Fruit fly (Drosophila melanogaster) whole organism, wandering third instar larva: ENCODE measurements around the gene nenya.

Experiments
- Abd-B ChIP-seq: fragments of >200 bp; optimal IDR thresholded peaks from 2 replicates; lab custom pipeline; 2017; ENCODE audit warnings: missing biosample characterization, missing genetic modification characterization
- Dfd ChIP-seq: fragments of >200 bp; optimal IDR thresholded peaks from 2 replicates; lab custom pipeline; 2017; ENCODE audit warnings: missing biosample characterization, missing genetic modification characterization
- Hr83 ChIP-seq: fragments of 200-300 bp; sonication (Bioruptor generic); optimal IDR thresholded peaks from 2 replicates; lab custom pipeline; 2016; ENCODE audit warnings: missing biosample characterization, mild to moderate bottlenecking, missing genetic modification characterization, moderate library complexity; ENCODE audit not compliant: poor library complexity, severe bottlenecking
- br ChIP-seq: fragments of 200-800 bp; sonication (Bioruptor generic); optimal IDR thresholded peaks from 2 replicates; lab custom pipeline; 2016; ENCODE audit warnings: missing biosample characterization, missing genetic modification characterization
- dl ChIP-seq, 2 experiments: fragments of 175-275, 200-275 bp in 1 of 2; fragments of 200-275 bp in 1 of 2; sonication (Bioruptor generic); optimal IDR thresholded peaks; lab custom pipeline; 2018; ENCODE audit warnings: mild to moderate bottlenecking in 2 of 2, missing biosample characterization in 2 of 2, missing genetic modification characterization in 2 of 2, moderate library complexity in 2 of 2; ENCODE audit not compliant: partially characterized antibody in 2 of 2, insufficient read depth in 1 of 2
- dmrt93B ChIP-seq: fragments of 200-800 bp; sonication (Bioruptor generic); optimal IDR thresholded peaks from 2 replicates; lab custom pipeline; 2018; ENCODE audit warnings: missing biosample characterization, mild to moderate bottlenecking, missing genetic modification characterization
- ey ChIP-seq: fragments of 200-800 bp; sonication (Bioruptor generic); optimal IDR thresholded peaks from 2 replicates; lab custom pipeline; 2016; ENCODE audit warnings: missing biosample characterization, missing genetic modification characterization
- fru ChIP-seq: fragments of 200-800 bp; sonication (Bioruptor generic); optimal IDR thresholded peaks from 3 replicates; lab custom pipeline; 2016; ENCODE audit warnings: missing biosample characterization, mild to moderate bottlenecking, missing genetic modification characterization
- h ChIP-seq: fragments of 200-800 bp; sonication (Bioruptor generic); optimal IDR thresholded peaks from 3 replicates; lab custom pipeline; 2016; ENCODE audit warnings: missing biosample characterization, mild to moderate bottlenecking, missing genetic modification characterization
- pan ChIP-seq: fragments of >200 bp; optimal IDR thresholded peaks from 2 replicates; lab custom pipeline; 2017
- psq ChIP-seq: fragments of 200-800 bp; sonication (Bioruptor generic); optimal IDR thresholded peaks from 3 replicates; lab custom pipeline; 2017; ENCODE audit warnings: missing biosample characterization, mild to moderate bottlenecking, missing genetic modification characterization, moderate library complexity
- rgr ChIP-seq: fragments of 200-800 bp; sonication (Bioruptor generic); optimal IDR thresholded peaks from 3 replicates; lab custom pipeline; 2016; ENCODE audit warnings: missing biosample characterization, mild to moderate bottlenecking, missing genetic modification characterization
- usp ChIP-seq: fragments of >200 bp; optimal IDR thresholded peaks from 2 replicates; lab custom pipeline; 2017; ENCODE audit warnings: missing biosample characterization, missing genetic modification characterization
- woc ChIP-seq: sonication (Bioruptor generic); optimal IDR thresholded peaks from 2 replicates; lab custom pipeline; 2016; ENCODE audit warnings: missing biosample characterization, mild to moderate bottlenecking, missing genetic modification characterization

- TF ChIP-seq psq (GFP tag; lab: Kevin White, UChicago) (peak; percentile 14), br (GFP tag; lab: Kevin White, UChicago) (no peak), ey (no peak), woc (GFP tag; lab: Kevin White, UChicago) (peak; percentile 54), rgr (GFP tag; lab: Kevin White, UChicago) (peak; percentile 53), Abd-B (GFP tag; lab: Kevin White, UChicago) (no peak), dmrt93B (GFP tag; lab: Kevin White, UChicago) (no peak), fru (GFP tag; lab: Kevin White, UChicago) (no peak), Dfd (GFP tag; lab: Kevin White, UChicago) (no peak), Hr83 (GFP tag; lab: Kevin White, UChicago) (no peak), pan (lab: Kevin White, UChicago) (no peak), dl (GFP tag; optimal IDR thresholded peaks at IDR 0.05; lab: Kevin White, UChicago; ENCODE audit: insufficient read depth in 1 of 2, partially characterized antibody in 2 of 2) (no peak), usp (GFP tag; lab: Kevin White, UChicago) (no peak), h (peak; percentile 27)
Observed at dm6 chr3R:27919385-27919789, 8.6 kb downstream of the nenya start, which contains the start of gene Boh1.
